Worm (Caenorhabditis elegans) whole organism, L2 larva: ENCODE results near the gene R10E4.1.
A peak's percentile ranks its signal among the peaks of the same experiment; 100 is the strongest.

ENCODE experiments used
- C34F6.9 ChIP-seq: fragments of 150-350 bp; optimal IDR thresholded peaks from 2 replicates; lab custom pipeline; 2014; ENCODE audit warnings: missing biosample characterization, missing genetic modification characterization
- F13H6.1 ChIP-seq: sonication (generic microtip); optimal IDR thresholded peaks from 2 replicates; lab custom pipeline; 2016; ENCODE audit warnings: missing genetic modification characterization, missing compliant biosample characterization
- ZK546.5 ChIP-seq: sonication (generic microtip); optimal IDR thresholded peaks from 2 replicates; lab custom pipeline; 2017; ENCODE audit warnings: missing biosample characterization, missing genetic modification characterization
- ama-1 ChIP-seq: fragments of 150-350 bp; optimal IDR thresholded peaks from 2 replicates; lab custom pipeline; 2018; ENCODE audit warnings: inconsistent platforms
- ceh-82 ChIP-seq: fragments of 150-350 bp; optimal IDR thresholded peaks from 2 replicates; lab custom pipeline; 2014; ENCODE audit warnings: missing biosample characterization, missing genetic modification characterization
- crh-2 ChIP-seq: sonication (generic microtip); optimal IDR thresholded peaks from 2 replicates; lab custom pipeline; 2017; ENCODE audit warnings: missing biosample characterization, missing genetic modification characterization
- egl-27 ChIP-seq: sonication (generic microtip); optimal IDR thresholded peaks from 3 replicates; lab custom pipeline; 2017; ENCODE audit warnings: missing biosample characterization, missing genetic modification reagents, missing genetic modification characterization
- elt-1 ChIP-seq: fragments of 150-350 bp; optimal IDR thresholded peaks from 2 replicates; lab custom pipeline; 2014; ENCODE audit warnings: missing biosample characterization, missing genetic modification characterization
- fos-1 ChIP-seq: fragments of 150-350 bp; optimal IDR thresholded peaks from 2 replicates; lab custom pipeline; 2014; ENCODE audit warnings: missing biosample characterization, missing genetic modification characterization
- gmeb-1 ChIP-seq: fragments of 150-350 bp; optimal IDR thresholded peaks from 2 replicates; lab custom pipeline; 2014; ENCODE audit warnings: missing biosample characterization, missing genetic modification characterization
- lin-13 ChIP-seq: fragments of 150-350 bp; optimal IDR thresholded peaks from 2 replicates; lab custom pipeline; 2014; ENCODE audit warnings: missing biosample characterization, missing genetic modification reagents, missing genetic modification characterization
- lin-39 ChIP-seq: fragments of 150-350 bp; optimal IDR thresholded peaks from 2 replicates; lab custom pipeline; 2014; ENCODE audit warnings: missing biosample characterization, missing genetic modification reagents, missing genetic modification characterization
- lsy-2 ChIP-seq, 2 experiments: fragments of 150-350 bp in 1 of 2; sonication (generic microtip) in 1 of 2; optimal IDR thresholded peaks; 2 replicates each; lab custom pipeline; 2014 to 2017; ENCODE audit warnings: missing biosample characterization in 2 of 2, missing genetic modification characterization in 2 of 2
- mdl-1 ChIP-seq, 2 experiments: fragments of 150-350 bp in 1 of 2; sonication (generic microtip) in 1 of 2; optimal IDR thresholded peaks; 2 replicates each; lab custom pipeline; 2017; ENCODE audit warnings: missing biosample characterization in 2 of 2, missing genetic modification characterization in 2 of 2
- nhr-129 ChIP-seq: fragments of 150-350 bp; optimal IDR thresholded peaks from 2 replicates; lab custom pipeline; 2014; ENCODE audit warnings: missing biosample characterization, missing genetic modification characterization
- nhr-21 ChIP-seq: fragments of 150-350 bp; optimal IDR thresholded peaks from 2 replicates; lab custom pipeline; 2014; ENCODE audit warnings: missing biosample characterization, missing genetic modification characterization
- nhr-23 ChIP-seq: fragments of 150-350 bp; optimal IDR thresholded peaks from 2 replicates; lab custom pipeline; 2014; ENCODE audit warnings: missing biosample characterization, missing genetic modification reagents, missing genetic modification characterization
- nhr-237 ChIP-seq: fragments of 150-350 bp; optimal IDR thresholded peaks from 2 replicates; lab custom pipeline; 2014; ENCODE audit warnings: missing biosample characterization, missing genetic modification characterization
- nhr-6 ChIP-seq: fragments of 150-350 bp; optimal IDR thresholded peaks from 2 replicates; lab custom pipeline; 2014; ENCODE audit warnings: missing biosample characterization, missing genetic modification characterization
- nhr-77 ChIP-seq: fragments of 150-350 bp; optimal IDR thresholded peaks from 2 replicates; lab custom pipeline; 2014; ENCODE audit warnings: missing biosample characterization, missing genetic modification characterization
- sem-4 ChIP-seq: fragments of 150-350 bp; optimal IDR thresholded peaks from 2 replicates; lab custom pipeline; 2014; ENCODE audit warnings: missing biosample characterization, missing genetic modification reagents, missing genetic modification characterization
- sma-3 ChIP-seq: sonication (generic microtip); optimal IDR thresholded peaks from 2 replicates; lab custom pipeline; 2016; ENCODE audit warnings: missing genetic modification reagents, missing genetic modification characterization, missing compliant biosample characterization
- sma-9 ChIP-seq, 2 experiments: fragments of 150-350 bp in 1 of 2; sonication (generic microtip) in 1 of 2; optimal IDR thresholded peaks; 2 replicates each; lab custom pipeline; 2014 to 2016; ENCODE audit warnings: missing genetic modification characterization in 2 of 2, mild to moderate bottlenecking in 1 of 2, missing biosample characterization in 1 of 2, missing compliant biosample characterization in 1 of 2, missing genetic modification reagents in 1 of 2, moderate library complexity in 1 of 2
- snpc-4 ChIP-seq: fragments of 150-350 bp; optimal IDR thresholded peaks from 2 replicates; lab custom pipeline; 2014; ENCODE audit warnings: missing biosample characterization, missing genetic modification characterization
- unc-39 ChIP-seq: fragments of 150-350 bp; optimal IDR thresholded peaks from 2 replicates; lab custom pipeline; 2014; ENCODE audit warnings: missing biosample characterization, missing genetic modification characterization
- unc-55 ChIP-seq: fragments of 150-350 bp; sonication (generic microtip); optimal IDR thresholded peaks from 3 replicates; lab custom pipeline; 2014; ENCODE audit warnings: missing biosample characterization, missing genetic modification reagents, missing genetic modification characterization
- ztf-1 ChIP-seq: fragments of 200-800 bp; sonication (Bioruptor generic); conservative IDR thresholded peaks from 2 replicates; pipeline ENCODE4 v1.3.6; 2022; ENCODE audit warnings: missing genetic modification characterization, missing compliant biosample characterization
- ztf-4 ChIP-seq: fragments of 150-350 bp; optimal IDR thresholded peaks from 2 replicates; lab custom pipeline; 2014; ENCODE audit warnings: missing biosample characterization, missing genetic modification characterization

Gene R10E4.1

DNA sequence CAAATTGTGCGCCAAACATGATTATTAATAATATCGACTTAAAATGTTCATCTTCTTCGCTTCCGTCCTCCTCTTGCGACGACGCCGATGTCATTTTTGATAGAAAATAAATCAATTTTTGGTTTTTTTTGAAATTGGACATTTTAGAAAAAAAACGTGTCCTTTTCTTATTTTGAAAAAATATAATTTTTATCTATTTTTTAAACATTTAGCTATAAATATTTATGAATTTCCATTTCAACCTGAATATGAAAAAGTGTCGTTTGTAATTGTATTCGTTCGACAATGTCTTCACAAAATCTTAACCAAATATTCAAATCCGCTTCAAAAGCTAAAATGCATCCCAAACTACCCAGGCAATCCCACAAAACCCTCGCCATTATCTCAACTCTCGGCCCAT is 17.8 kb downstream of the R10E4.1 start, which contains the start of gene R10E4.3:
Gene R10E4.3 (minus strand): TSS at position 101 of the 400 bp plus-strand sequence.
- no peak for TF ChIP-seq lin-39 (tag; lab: Kevin White, UChicago)
- no peak for TF ChIP-seq gmeb-1 (tag; lab: Kevin White, UChicago)
- no peak for TF ChIP-seq lsy-2 (tag; optimal IDR thresholded peaks at IDR 0.05; lab: Kevin White, UChicago)
- TF ChIP-seq nhr-77 (tag; lab: Kevin White, UChicago): no peak
- TF ChIP-seq sma-9 (GFP tag; optimal IDR thresholded peaks at IDR 0.05; lab: Kevin White, UChicago): no peak
- no peak for TF ChIP-seq sma-9 (tag; optimal IDR thresholded peaks at IDR 0.05; lab: Kevin White, UChicago)

DNA sequence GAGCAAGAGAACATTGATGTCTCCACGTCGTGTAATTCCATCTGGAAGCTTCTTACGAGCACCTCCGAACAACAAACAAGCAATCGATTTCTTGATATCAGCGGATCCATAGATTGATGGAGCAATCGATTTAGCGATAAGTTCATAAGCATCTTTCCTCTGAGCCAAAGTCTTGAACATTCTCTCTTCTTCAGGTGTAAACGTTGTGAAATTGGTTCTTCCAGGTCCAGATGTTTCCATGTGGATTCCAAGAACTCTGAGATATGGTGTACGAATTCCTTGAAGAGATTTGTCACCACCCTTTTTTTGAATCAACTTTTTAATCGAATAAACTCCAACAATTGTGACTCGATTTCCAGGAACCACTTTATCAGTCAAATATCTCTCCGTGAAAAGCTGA is 20.4 kb downstream of the R10E4.1 start:
- TF ChIP-seq nhr-6 (tag; lab: Kevin White, UChicago) (no peak), lin-13 (GFP tag; lab: Kevin White, UChicago) (no peak), ceh-82 (tag; lab: Kevin White, UChicago) (no peak), lsy-2 (tag; optimal IDR thresholded peaks at IDR 0.05; lab: Kevin White, UChicago) (no peak), ama-1 (no peak), nhr-237 (no peak), snpc-4 (tag; lab: Kevin White, UChicago) (no peak), nhr-23 (tag; lab: Kevin White, UChicago) (no peak), egl-27 (tag; lab: Kevin White, UChicago) (no peak), unc-55 (GFP tag; lab: Kevin White, UChicago) (no peak), sma-9 (GFP tag; optimal IDR thresholded peaks at IDR 0.05; lab: Kevin White, UChicago) (no peak), sma-9 (tag; optimal IDR thresholded peaks at IDR 0.05; lab: Kevin White, UChicago) (no peak), ztf-1 (GFP tag; lab: Robert Waterston, UW) (no peak), sem-4 (no peak)

DNA sequence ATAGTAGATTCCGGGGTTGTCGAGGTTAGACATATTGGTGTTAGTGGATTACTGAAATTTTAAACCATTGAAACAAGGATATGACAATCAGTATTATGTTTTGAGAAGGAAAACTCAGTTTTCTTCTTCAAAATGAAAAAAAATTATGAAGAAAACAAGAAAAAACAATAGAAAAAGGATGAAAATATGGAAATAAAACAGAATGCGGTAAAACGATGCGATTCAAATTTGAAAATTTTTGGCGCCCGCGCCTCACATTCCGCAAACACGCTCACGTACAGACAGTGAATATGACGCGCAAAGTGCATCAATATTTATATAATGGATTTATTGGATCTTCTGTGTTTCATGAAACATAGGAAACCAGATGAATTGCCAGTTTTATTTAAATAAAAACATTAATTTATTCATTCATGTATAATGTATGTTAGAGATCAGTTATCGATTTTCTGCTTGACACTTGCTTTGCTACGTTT is 21.7 kb downstream of the R10E4.1 start, which contains the start of gene mcm-5:
Gene mcm-5 (minus strand): TSS at position 51 of the 476 bp plus-strand sequence.
- TF ChIP-seq lsy-2 (tag; optimal IDR thresholded peaks at IDR 0.05; lab: Kevin White, UChicago) (peak in 1 of 2 experiments; percentile 48), crh-2 (tag; lab: Kevin White, UChicago) (peak; percentile 8), ZK546.5 (tag; lab: Kevin White, UChicago) (no peak), C34F6.9 (tag; lab: Kevin White, UChicago) (peak; percentile 66), gmeb-1 (tag; lab: Kevin White, UChicago) (peak; percentile 70), unc-55 (GFP tag; lab: Kevin White, UChicago) (peak; percentile 70), ztf-4 (tag; lab: Kevin White, UChicago) (no peak)

DNA sequence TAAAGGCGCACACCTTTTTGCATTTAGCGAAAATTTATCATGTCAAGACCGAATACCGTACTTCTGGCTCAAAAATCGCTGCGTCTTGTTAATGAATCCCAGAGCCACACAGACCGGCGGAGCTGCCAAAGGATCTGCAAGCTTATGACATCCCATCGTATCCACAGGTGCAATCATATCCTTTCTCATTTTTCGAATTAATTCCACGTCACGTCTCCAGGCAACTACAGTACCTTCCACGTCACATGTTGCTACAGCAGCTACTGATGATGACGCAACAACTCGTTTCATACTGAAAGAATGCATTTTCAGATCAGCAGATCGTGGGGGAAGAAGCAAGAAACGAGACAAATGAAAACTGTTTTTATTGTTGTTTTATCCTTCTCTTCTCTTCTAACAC is 23.6 kb downstream of the R10E4.1 start, which contains the start of gene R10E4.6:
Gene R10E4.6 (plus strand): TSS at position 301 of the 400 bp plus-strand sequence.
- TF ChIP-seq nhr-237: no peak
- TF ChIP-seq gmeb-1 (tag; lab: Kevin White, UChicago): no peak

DNA sequence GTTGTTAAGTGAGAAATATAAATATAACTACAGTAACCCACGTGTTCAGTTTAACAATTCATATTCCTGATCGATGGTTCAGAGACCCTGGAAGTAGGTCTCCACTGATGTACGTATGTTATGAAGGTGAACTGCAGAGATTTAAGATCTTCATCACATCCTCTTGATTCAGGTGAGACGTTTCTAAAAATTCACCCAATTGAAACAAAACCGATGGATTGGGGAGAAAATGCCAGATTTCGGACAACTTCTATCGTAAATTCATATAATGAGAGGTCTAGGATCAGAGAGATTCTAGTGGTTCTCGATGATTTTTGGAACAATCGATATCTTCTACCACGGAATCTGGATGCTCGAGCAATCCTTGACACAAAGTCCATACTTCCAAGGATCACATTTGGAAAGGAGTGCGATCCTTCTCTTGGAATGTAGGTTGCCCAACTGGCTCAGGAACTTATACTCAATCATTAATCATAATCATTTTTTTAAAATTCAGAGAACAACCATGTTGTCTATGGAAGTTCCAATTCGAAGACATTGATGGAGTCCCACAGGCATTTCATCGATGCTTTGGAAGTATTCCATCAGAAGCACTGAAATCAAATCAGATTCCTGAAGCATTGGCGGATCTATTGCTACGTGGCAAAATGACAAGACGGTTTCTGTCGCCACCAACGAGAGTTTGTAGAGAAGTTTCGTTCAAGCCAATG is 24.8 kb downstream of the R10E4.1 start, which contains the start of the genes nth-1 and R10E4.7:
Gene nth-1 (minus strand): TSS at position 101 of the 710 bp plus-strand sequence.
Gene R10E4.7 (plus strand): TSS at position 660 of the 710 bp plus-strand sequence.
- TF ChIP-seq elt-1 (tag; lab: Kevin White, UChicago) (no peak), nhr-237 (no peak), lin-13 (GFP tag; lab: Kevin White, UChicago) (no peak), nhr-77 (tag; lab: Kevin White, UChicago) (no peak), unc-39 (tag; lab: Kevin White, UChicago) (no peak), F13H6.1 (tag; lab: Kevin White, UChicago) (no peak), gmeb-1 (tag; lab: Kevin White, UChicago) (no peak), sma-3 (GFP tag; lab: Kevin White, UChicago) (no peak), nhr-21 (tag; lab: Kevin White, UChicago) (no peak), nhr-129 (tag; lab: Kevin White, UChicago) (no peak), fos-1 (tag; lab: Kevin White, UChicago) (no peak)

DNA sequence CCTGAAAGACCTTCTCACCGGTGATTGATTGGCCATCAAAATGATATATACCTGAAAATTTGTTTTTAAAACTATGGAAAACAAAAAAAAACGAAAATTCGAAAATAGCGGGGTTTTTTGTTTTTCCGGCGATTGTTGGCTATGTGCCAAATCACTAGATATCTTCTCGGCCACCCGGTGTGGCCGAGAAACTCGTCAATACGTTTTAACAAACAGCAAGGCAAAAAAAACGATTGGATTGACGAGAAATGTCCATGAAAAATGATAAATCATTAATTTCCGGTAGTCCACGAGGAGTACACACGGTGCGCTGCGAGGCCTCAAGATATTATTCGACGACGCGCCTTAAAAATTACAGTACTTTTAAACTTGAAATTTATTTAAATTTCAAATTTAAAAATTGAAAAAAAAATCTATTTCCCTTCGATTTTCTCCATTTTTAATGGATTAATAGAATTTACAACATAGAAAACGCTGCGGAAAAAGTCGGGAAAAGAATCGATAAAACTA is 31.5 kb downstream of the R10E4.1 start, which contains the start of gene R10E4.11:
Gene R10E4.11 (minus strand): TSS at position 51 of the 510 bp plus-strand sequence.
- TF ChIP-seq mdl-1 (tag; optimal IDR thresholded peaks at IDR 0.05; lab: Kevin White, UChicago) (no peak), C34F6.9 (tag; lab: Kevin White, UChicago) (no peak), sma-3 (GFP tag; lab: Kevin White, UChicago) (no peak), nhr-23 (tag; lab: Kevin White, UChicago) (no peak), ztf-4 (tag; lab: Kevin White, UChicago) (no peak)
